Worm (Caenorhabditis elegans): Measurements from ENCODE around the gene pgp-9.

The pgp-9 gene

DNA sequence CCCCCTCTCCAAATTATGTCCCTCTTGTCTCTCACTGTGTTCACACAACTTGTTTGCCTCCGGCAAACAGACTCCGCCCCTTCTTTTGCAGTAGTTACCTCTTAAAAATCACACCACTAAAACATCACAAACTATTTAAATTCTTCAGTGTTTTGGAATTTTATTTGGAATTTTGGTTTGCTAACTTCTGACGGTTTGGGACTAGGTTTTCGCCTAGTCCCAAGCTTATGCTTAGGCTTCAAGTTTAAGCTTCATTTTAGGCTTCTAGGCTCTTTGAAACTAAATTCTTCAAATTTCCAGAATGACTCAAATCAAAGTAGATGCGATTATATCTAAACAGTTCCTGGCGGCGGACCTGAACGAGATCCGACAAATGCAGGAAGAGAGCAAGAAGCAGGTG, 31.0 kb upstream of the pgp-9 start, which contains the start of gene fat-5:
Gene fat-5 (plus strand): TSS at position 301 of the 400 bp plus-strand sequence.
- TF ChIP-seq unc-62 (GFP tag; optimal IDR thresholded peaks at IDR 0.05) (no peak), fos-1 (tag; optimal IDR thresholded peaks at IDR 0.05) (no peak), sea-2 (GFP tag; optimal IDR thresholded peaks at IDR 0.05) (no peak), tbx-2 (tag; optimal IDR thresholded peaks at IDR 0.05) (no peak), R02D3.7 (tag; optimal IDR thresholded peaks at IDR 0.05) (no peak), ceh-82 (tag; optimal IDR thresholded peaks at IDR 0.05) (no peak), daf-12 (tag; optimal IDR thresholded peaks at IDR 0.05) (no peak), egl-5 (tag; optimal IDR thresholded peaks at IDR 0.05) (no peak), ceh-9 (tag; optimal IDR thresholded peaks at IDR 0.05) (no peak), hmg-11 (tag; optimal IDR thresholded peaks at IDR 0.05) (no peak), skn-1 (tag; optimal IDR thresholded peaks at IDR 0.05) (no peak), elt-1 (tag; optimal IDR thresholded peaks at IDR 0.05) (no peak), lin-39 (tag; optimal IDR thresholded peaks at IDR 0.05) (no peak), mml-1 (tag; optimal IDR thresholded peaks at IDR 0.05) (no peak), elt-3 (tag; optimal IDR thresholded peaks at IDR 0.05) (no peak), nhr-12 (tag; optimal IDR thresholded peaks at IDR 0.05) (no peak), zag-1 (tag; optimal IDR thresholded peaks at IDR 0.05) (no peak), nhr-43 (tag; optimal IDR thresholded peaks at IDR 0.05; ENCODE audit: poor library complexity, severe bottlenecking) (no peak), ZK546.5 (tag; optimal IDR thresholded peaks at IDR 0.05) (no peak)

- no peak for TF ChIP-seq ceh-9 (tag; optimal IDR thresholded peaks at IDR 0.05)
- TF ChIP-seq lin-15B (tag; optimal IDR thresholded peaks at IDR 0.05): no peak
- no peak for TF ChIP-seq fkh-10 (GFP tag; optimal IDR thresholded peaks at IDR 0.05)
- no peak for TF ChIP-seq R02D3.7 (tag; optimal IDR thresholded peaks at IDR 0.05)
- no peak for TF ChIP-seq mml-1 (tag; optimal IDR thresholded peaks at IDR 0.05)
- no peak for TF ChIP-seq nhr-11 (tag; optimal IDR thresholded peaks at IDR 0.05)
- TF ChIP-seq nhr-12 (tag; optimal IDR thresholded peaks at IDR 0.05): no peak
- TF ChIP-seq mdl-1 (tag; optimal IDR thresholded peaks at IDR 0.05): no peak
- TF ChIP-seq elt-3 (tag; optimal IDR thresholded peaks at IDR 0.05): no peak
- no peak for TF ChIP-seq nfya-1 (tag; optimal IDR thresholded peaks at IDR 0.05; ENCODE audit: insufficient read depth)
- TF ChIP-seq unc-39 (tag; optimal IDR thresholded peaks at IDR 0.05): no peak
These were observed 27.4 kb upstream of the pgp-9 start for ce11 chrV:17728336-17728735.

DNA sequence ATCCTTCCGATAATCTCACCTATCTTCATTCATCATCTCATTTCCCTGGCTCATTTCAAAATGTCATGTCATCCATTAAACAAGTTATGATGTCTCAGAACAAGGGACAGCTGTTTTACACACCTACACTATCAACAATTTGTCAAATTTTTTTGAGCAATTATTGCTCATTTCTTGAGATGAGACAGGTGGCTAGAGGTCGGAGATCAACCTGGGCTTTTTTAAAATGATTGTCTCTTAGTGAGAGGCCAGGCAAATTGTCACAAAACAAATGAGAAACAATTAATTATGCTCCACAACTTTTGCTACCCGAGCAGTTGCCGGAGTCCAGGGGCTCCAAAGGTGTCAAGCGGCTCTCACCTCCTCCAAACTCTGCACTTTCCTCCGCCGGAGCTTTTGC, 26.9 kb upstream of the pgp-9 start:
- TF ChIP-seq zag-1 (tag; optimal IDR thresholded peaks at IDR 0.05) (no peak), nhr-77 (tag; optimal IDR thresholded peaks at IDR 0.05) (no peak), lin-39 (tag; optimal IDR thresholded peaks at IDR 0.05) (peak; percentile 51), egl-5 (tag; optimal IDR thresholded peaks at IDR 0.05) (peak; percentile 57), nhr-11 (tag; optimal IDR thresholded peaks at IDR 0.05) (peak; percentile 58)

- TF ChIP-seq nhr-237 (tag; optimal IDR thresholded peaks at IDR 0.05) (no peak), fos-1 (tag; optimal IDR thresholded peaks at IDR 0.05) (no peak), fkh-2 (tag; optimal IDR thresholded peaks at IDR 0.05) (no peak), nhr-76 (tag; optimal IDR thresholded peaks at IDR 0.05) (no peak), nhr-77 (tag; optimal IDR thresholded peaks at IDR 0.05) (no peak), jun-1 (tag; optimal IDR thresholded peaks at IDR 0.05) (no peak), snpc-4 (tag; optimal IDR thresholded peaks at IDR 0.05) (no peak), R02D3.7 (tag; optimal IDR thresholded peaks at IDR 0.05) (no peak), nhr-67 (tag; optimal IDR thresholded peaks at IDR 0.05) (no peak), eor-1 (tag; optimal IDR thresholded peaks at IDR 0.05) (no peak), mdl-1 (tag; optimal IDR thresholded peaks at IDR 0.05) (no peak), pqm-1 (tag; optimal IDR thresholded peaks at IDR 0.05) (no peak)
These were observed 23.2 kb upstream of the pgp-9 start, which contains the start of gene twk-42 for ce11 chrV:17732516-17732915. TSS of gene twk-42 (minus strand) at chrV:17732616.

ce11 chrV:17739801-17740200, 15.9 kb upstream of the pgp-9 start, which contains the start of gene cutl-4:
TSS of gene cutl-4 (minus strand) at chrV:17739901.
- TF ChIP-seq nhr-12 (tag; optimal IDR thresholded peaks at IDR 0.05) (no peak), jun-1 (tag; optimal IDR thresholded peaks at IDR 0.05) (no peak), elt-2 (tag; optimal IDR thresholded peaks at IDR 0.05) (no peak), ceh-28 (tag; optimal IDR thresholded peaks at IDR 0.05) (no peak), nfya-1 (tag; optimal IDR thresholded peaks at IDR 0.05; ENCODE audit: insufficient read depth) (no peak), unc-62 (GFP tag; optimal IDR thresholded peaks at IDR 0.05) (no peak), nhr-77 (tag; optimal IDR thresholded peaks at IDR 0.05) (no peak), ZK546.5 (tag; optimal IDR thresholded peaks at IDR 0.05) (no peak), R02D3.7 (tag; optimal IDR thresholded peaks at IDR 0.05) (no peak)

All from whole organism, L3 larva.